Fruit fly (Drosophila melanogaster): ENCODE data around the gene hiro.
A peak's percentile ranks its signal among the peaks of the same experiment; 100 is the strongest.

Gene hiro

dm6 chr3L:642146-642864, 45.5 kb downstream of the hiro start (continued):
- TF ChIP-seq CG4318 (GFP tag; optimal IDR thresholded peaks at IDR 0.05) (peak; percentile 51), achi (GFP tag; optimal IDR thresholded peaks at IDR 0.05) (peak; percentile 48), acj6 (GFP tag; optimal IDR thresholded peaks at IDR 0.05) (peak; percentile 29), CG8632 (GFP tag; optimal IDR thresholded peaks at IDR 0.05) (no peak), Ets21C (GFP tag; optimal IDR thresholded peaks at IDR 0.05) (no peak), CG6792 (GFP tag; optimal IDR thresholded peaks at IDR 0.05) (no peak), Sox15 (GFP tag; optimal IDR thresholded peaks at IDR 0.05) (no peak), Lpt (GFP tag; optimal IDR thresholded peaks at IDR 0.05) (peak; percentile 28), svp (GFP tag) (peak; percentile 25), Eip78C (GFP tag) (peak; percentile 72), CG34406 (GFP tag; optimal IDR thresholded peaks at IDR 0.05) (peak; percentile 18), Hr38 (GFP tag; optimal IDR thresholded peaks at IDR 0.05) (no peak), fd59A (GFP tag; optimal IDR thresholded peaks at IDR 0.05) (peak; percentile 44), CG31627 (GFP tag; optimal IDR thresholded peaks at IDR 0.05) (no peak), CG8319 (GFP tag; optimal IDR thresholded peaks at IDR 0.05) (no peak), CG11762 (GFP tag; optimal IDR thresholded peaks at IDR 0.05; ENCODE audit: insufficient read depth) (peak; percentile 48), net (GFP tag; optimal IDR thresholded peaks at IDR 0.05) (no peak), Met (GFP tag; optimal IDR thresholded peaks at IDR 0.05) (no peak), cyc (GFP tag; optimal IDR thresholded peaks at IDR 0.05) (no peak), Sox14 (GFP tag; optimal IDR thresholded peaks at IDR 0.05) (peak; percentile 19), lz (GFP tag; optimal IDR thresholded peaks at IDR 0.05) (no peak), CG6854 (GFP tag; optimal IDR thresholded peaks at IDR 0.05) (no peak)

dm6 chr3L:641436-641835, 46.3 kb downstream of the hiro start:
- TF ChIP-seq eg (GFP tag; IDR thresholded peaks at IDR 0.05) (0 out of 3 replicates have a peak, but pooled peaks have one; percentile 38), CG8119 (GFP tag; IDR thresholded peaks at IDR 0.05) (0 out of 3 replicates have a peak, but pooled peaks have one; percentile 23), Eip75B (GFP tag; optimal IDR thresholded peaks at IDR 0.05) (no peak), CG4318 (GFP tag; optimal IDR thresholded peaks at IDR 0.05) (no peak)

dm6 chr3L:640324-640974, 47.3 kb downstream of the hiro start:
- TF ChIP-seq Sox14 (GFP tag; optimal IDR thresholded peaks at IDR 0.05) (peak; percentile 95), Eip75B (GFP tag; optimal IDR thresholded peaks at IDR 0.05) (peak; percentile 93), Ets21C (GFP tag; optimal IDR thresholded peaks at IDR 0.05) (peak; percentile 93), CG32006 (GFP tag; optimal IDR thresholded peaks at IDR 0.05) (peak; percentile 90), salr (GFP tag; optimal IDR thresholded peaks at IDR 0.05) (peak; percentile 89), dac (GFP tag; optimal IDR thresholded peaks at IDR 0.05) (peak; percentile 76), topi (GFP tag; optimal IDR thresholded peaks at IDR 0.05) (peak; percentile 95), CG16779 (tag; optimal IDR thresholded peaks at IDR 0.05) (peak; percentile 82), CG8319 (GFP tag; optimal IDR thresholded peaks at IDR 0.05) (peak; percentile 87), CG10631 (GFP tag; optimal IDR thresholded peaks at IDR 0.05) (peak; percentile 89), Blimp-1 (GFP tag; optimal IDR thresholded peaks at IDR 0.05) (peak; percentile 80), fd59A (GFP tag; optimal IDR thresholded peaks at IDR 0.05) (peak; percentile 92), CG6163 (GFP tag; IDR thresholded peaks at IDR 0.05) (peak; percentile 92), CG31627 (GFP tag; optimal IDR thresholded peaks at IDR 0.05) (peak; percentile 95), Eip78C (GFP tag) (peak; percentile 98), CG15336 (GFP tag; IDR thresholded peaks at IDR 0.05) (peak; percentile 87), vri (GFP tag; optimal IDR thresholded peaks at IDR 0.05) (peak; percentile 94), Met (GFP tag; optimal IDR thresholded peaks at IDR 0.05) (peak; percentile 95), Hr39 (GFP tag; optimal IDR thresholded peaks at IDR 0.05) (peak; percentile 95), Eip93F (GFP tag; optimal IDR thresholded peaks at IDR 0.05) (peak; percentile 80), CG11762 (GFP tag; optimal IDR thresholded peaks at IDR 0.05; ENCODE audit: insufficient read depth) (peak; percentile 92), cyc (GFP tag; optimal IDR thresholded peaks at IDR 0.05) (peak; percentile 95), CG34406 (GFP tag; optimal IDR thresholded peaks at IDR 0.05) (peak; percentile 90), CG6792 (GFP tag; optimal IDR thresholded peaks at IDR 0.05) (peak; percentile 94), eg (GFP tag; IDR thresholded peaks at IDR 0.05) (peak; percentile 84), CG6808 (GFP tag; optimal IDR thresholded peaks at IDR 0.05) (peak; percentile 92), svp (GFP tag) (peak; percentile 98), net (GFP tag; optimal IDR thresholded peaks at IDR 0.05) (peak; percentile 90), CG11902 (GFP tag; optimal IDR thresholded peaks at IDR 0.05) (peak; percentile 87), CG3032 (tag; optimal IDR thresholded peaks at IDR 0.05) (peak; percentile 92), Hr4 (GFP tag; optimal IDR thresholded peaks at IDR 0.05) (peak; percentile 87), Lpt (GFP tag; optimal IDR thresholded peaks at IDR 0.05) (peak; percentile 92), Ets96B (tag; optimal IDR thresholded peaks at IDR 0.05) (peak; percentile 91), Hr38 (GFP tag; optimal IDR thresholded peaks at IDR 0.05) (no peak), CG8632 (GFP tag; optimal IDR thresholded peaks at IDR 0.05) (peak; percentile 90), CG4318 (GFP tag; optimal IDR thresholded peaks at IDR 0.05) (peak; percentile 75), CG9139 (GFP tag; optimal IDR thresholded peaks at IDR 0.05) (peak; percentile 90)
